Worm (Caenorhabditis elegans): ENCODE data around the gene srlf-23.

The srlf-23 gene

ce11 chrV:852184-852583 lies 41.2 kb downstream of the srlf-23 start, which contains the start of gene K09C6.3:
K09C6.3 (plus strand) TSS chrV:852484.
- no peak for TF ChIP-seq F37B4.10 (GFP tag; IDR thresholded peaks at IDR 0.05)
- no peak for TF ChIP-seq ztf-28 (GFP tag; IDR thresholded peaks at IDR 0.05)
- TF ChIP-seq hmg-20 (GFP tag; IDR thresholded peaks at IDR 0.05), result no peak
- TF ChIP-seq egl-18 (GFP tag; IDR thresholded peaks at IDR 0.05), result no peak
- TF ChIP-seq mxl-1 (tag; optimal IDR thresholded peaks at IDR 0.05), result no peak
- no peak for TF ChIP-seq atf-7 (tag; optimal IDR thresholded peaks at IDR 0.05)
- no peak for TF ChIP-seq F57A8.1 (GFP tag; optimal IDR thresholded peaks at IDR 0.05)
- TF ChIP-seq nhr-27 (tag; optimal IDR thresholded peaks at IDR 0.05), result no peak
- no peak for TF ChIP-seq hrde-1 (tag; optimal IDR thresholded peaks at IDR 0.05; ENCODE audit: borderline replicate concordance)
- no peak for TF ChIP-seq snpc-4 (GFP tag; optimal IDR thresholded peaks at IDR 0.05)
- no peak for TF ChIP-seq snpc-4 (tag; optimal IDR thresholded peaks at IDR 0.05)
- TF ChIP-seq madf-10 (tag; optimal IDR thresholded peaks at IDR 0.05), result no peak
- no peak for TF ChIP-seq snpc-3.4 (tag; optimal IDR thresholded peaks at IDR 0.05)
- no peak for TF ChIP-seq hmg-1.2 (GFP tag; IDR thresholded peaks at IDR 0.05)
- TF ChIP-seq madf-3 (GFP tag; IDR thresholded peaks at IDR 0.05), result no peak
- no peak for TF ChIP-seq ztf-6 (GFP tag; IDR thresholded peaks at IDR 0.05)
- no peak for TF ChIP-seq nfya-1 (tag; optimal IDR thresholded peaks at IDR 0.05; ENCODE audit: borderline replicate concordance, insufficient read depth)
- TF ChIP-seq F55B11.4 (tag; optimal IDR thresholded peaks at IDR 0.05; ENCODE audit: borderline replicate concordance, insufficient read depth), result no peak

- no peak for TF ChIP-seq lin-54 (GFP tag; optimal IDR thresholded peaks at IDR 0.05)
- no peak for TF ChIP-seq hrde-1 (tag; optimal IDR thresholded peaks at IDR 0.05; ENCODE audit: borderline replicate concordance)
- no peak for TF ChIP-seq die-1 (tag; optimal IDR thresholded peaks at IDR 0.05)
- TF ChIP-seq Y53G8AR.9 (GFP tag; conservative IDR thresholded peaks at IDR 0.05), result no peak
- TF ChIP-seq chd-7 (tag; optimal IDR thresholded peaks at IDR 0.05), result no peak
- no peak for TF ChIP-seq hsf-1 (GFP tag; IDR thresholded peaks at IDR 0.05)
- no peak for TF ChIP-seq T26A5.8 (tag; optimal IDR thresholded peaks at IDR 0.05)
- TF ChIP-seq fkh-3 (tag; optimal IDR thresholded peaks at IDR 0.05), result no peak
- no peak for TF ChIP-seq ztf-6 (GFP tag; IDR thresholded peaks at IDR 0.05)
- TF ChIP-seq ztf-22 (GFP tag; optimal IDR thresholded peaks at IDR 0.05), result no peak
- no peak for TF ChIP-seq tbx-9 (tag; optimal IDR thresholded peaks at IDR 0.05; ENCODE audit: borderline replicate concordance)
- TF ChIP-seq sea-2 (GFP tag; IDR thresholded peaks at IDR 0.05), result no peak
- TF ChIP-seq ztf-25 (GFP tag; IDR thresholded peaks at IDR 0.05), result no peak
- TF ChIP-seq F22D6.2 (tag; optimal IDR thresholded peaks at IDR 0.05), result no peak
- TF ChIP-seq nfya-2 (GFP tag; IDR thresholded peaks at IDR 0.05), result no peak
- TF ChIP-seq lsl-1 (GFP tag; optimal IDR thresholded peaks at IDR 0.05), result no peak
- TF ChIP-seq pbrm-1 (GFP tag; IDR thresholded peaks at IDR 0.05), result no peak
- TF ChIP-seq nhr-27 (tag; optimal IDR thresholded peaks at IDR 0.05), result no peak
- no peak for TF ChIP-seq lin-35 (GFP tag; optimal IDR thresholded peaks at IDR 0.05)
Observed at ce11 chrV:849512-849911, 43.8 kb downstream of the srlf-23 start, which contains the start of gene srbc-12. srbc-12 (plus strand) TSS chrV:849812.

ce11 chrV:849042-849441 lies 44.3 kb downstream of the srlf-23 start:
- no peak for TF ChIP-seq rpc-1 (optimal IDR thresholded peaks at IDR 0.05)
- no peak for TF ChIP-seq rpc-1 (tag; optimal IDR thresholded peaks at IDR 0.05)
- no peak for TF ChIP-seq ceh-58 (GFP tag; IDR thresholded peaks at IDR 0.05)
- no peak for TF ChIP-seq him-1 (tag; optimal IDR thresholded peaks at IDR 0.05)
- no peak for TF ChIP-seq C06A6.2 (GFP tag; conservative IDR thresholded peaks at IDR 0.05)
- TF ChIP-seq sptf-2 (GFP tag; optimal IDR thresholded peaks at IDR 0.05), result no peak
- TF ChIP-seq let-607 (tag; optimal IDR thresholded peaks at IDR 0.05), result no peak
- no peak for TF ChIP-seq ceh-27 (GFP tag; optimal IDR thresholded peaks at IDR 0.05)
- TF ChIP-seq F57A8.1 (GFP tag; optimal IDR thresholded peaks at IDR 0.05), result no peak
- no peak for TF ChIP-seq lag-1 (GFP tag; IDR thresholded peaks at IDR 0.05)
- no peak for TF ChIP-seq repo-1 (tag; optimal IDR thresholded peaks at IDR 0.05)
- TF ChIP-seq ama-1 (optimal IDR thresholded peaks at IDR 0.05), result no peak
- no peak for TF ChIP-seq ama-1 (GFP tag; optimal IDR thresholded peaks at IDR 0.05)
- TF ChIP-seq hlh-12 (tag; optimal IDR thresholded peaks at IDR 0.05), result no peak
- TF ChIP-seq ceh-79 (tag; optimal IDR thresholded peaks at IDR 0.05), result no peak
- no peak for TF ChIP-seq madf-6 (GFP tag; IDR thresholded peaks at IDR 0.05)
- TF ChIP-seq T07F8.4 (tag; optimal IDR thresholded peaks at IDR 0.05), result no peak
